Worm (Caenorhabditis elegans) whole organism, L3 larva: ENCODE data around the gene F25F2.1.

Experiments used
- ceh-16 ChIP-seq: sonication (generic microtip); optimal IDR thresholded peaks from 2 replicates; lab custom pipeline; 2017; ENCODE audit warnings: missing biosample characterization, missing genetic modification characterization
- elt-3 ChIP-seq, 3 experiments: fragments of 150-350 bp in 1 of 3; sonication (generic microtip) in 2 of 3; optimal IDR thresholded peaks; 2 replicates in 2 of 3; 4 replicates in 1 of 3; lab custom pipeline; 2014 to 2017; ENCODE audit warnings: missing biosample characterization in 3 of 3, missing genetic modification characterization in 3 of 3
- nhr-237 ChIP-seq: fragments of 150-350 bp; optimal IDR thresholded peaks from 2 replicates; lab custom pipeline; 2014; ENCODE audit warnings: missing biosample characterization, missing genetic modification characterization
- sea-2 ChIP-seq: fragments of 150-350 bp; sonication (generic microtip); optimal IDR thresholded peaks from 4 replicates; lab custom pipeline; 2014; ENCODE audit warnings: missing biosample characterization, missing genetic modification reagents, missing genetic modification characterization
- skn-1 ChIP-seq: fragments of 150-350 bp; optimal IDR thresholded peaks from 2 replicates; lab custom pipeline; 2014; ENCODE audit warnings: missing biosample characterization, missing genetic modification characterization

DNA sequence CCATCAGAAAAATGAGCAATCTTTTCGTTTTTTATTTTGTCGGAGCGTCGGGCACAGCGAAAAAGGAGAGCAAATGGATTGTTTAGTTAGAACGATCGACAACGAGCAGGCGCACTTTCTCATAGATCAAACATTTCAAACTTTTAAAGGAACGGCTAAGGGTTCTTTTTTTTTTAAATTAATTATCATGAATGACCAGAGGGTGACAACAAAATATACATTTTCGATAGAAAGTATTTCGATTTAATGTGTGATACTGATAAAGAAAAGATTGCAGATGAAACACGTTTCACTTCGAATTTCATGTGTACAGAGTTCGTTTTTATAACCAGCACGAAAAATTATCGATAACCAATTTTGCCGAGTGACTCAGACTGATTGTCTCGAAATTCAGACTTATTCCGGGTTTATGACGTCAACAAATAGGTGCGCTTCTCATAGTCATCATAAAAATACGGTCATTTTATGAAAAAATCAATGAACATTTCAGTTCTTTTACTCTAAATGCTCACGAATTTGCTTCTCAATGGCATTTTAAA is 2.0 kb upstream of the F25F2.1 start:
- TF ChIP-seq elt-3 (tag; optimal IDR thresholded peaks at IDR 0.05; lab: Kevin White, UChicago) (no peak), nhr-237 (tag; lab: Kevin White, UChicago) (no peak), sea-2 (GFP tag; lab: Kevin White, UChicago) (no peak), ceh-16 (tag; lab: Kevin White, UChicago) (no peak), skn-1 (tag; lab: Kevin White, UChicago) (no peak)
